Worm (Caenorhabditis elegans) whole organism, early embryonic: ENCODE results near the gene phf-31.

ENCODE experiments used
- B0310.2 ChIP-seq: sonication (generic microtip); optimal IDR thresholded peaks from 2 replicates; lab custom pipeline; 2016; ENCODE audit warnings: mild to moderate bottlenecking, missing genetic modification characterization, missing compliant biosample characterization
- F13C5.2 ChIP-seq: sonication (generic microtip); optimal IDR thresholded peaks from 2 replicates; lab custom pipeline; 2017; ENCODE audit warnings: mild to moderate bottlenecking, missing genetic modification characterization, inconsistent platforms, missing compliant biosample characterization
- aly-1 ChIP-seq: sonication (generic microtip); optimal IDR thresholded peaks from 2 replicates; lab custom pipeline; 2016; ENCODE audit warnings: missing genetic modification characterization, missing compliant biosample characterization
- ama-1 ChIP-seq: fragments of 150-350 bp; optimal IDR thresholded peaks from 2 replicates; lab custom pipeline; 2014
- ceh-13 ChIP-seq: fragments of 200-800 bp; sonication (Bioruptor generic); optimal IDR thresholded peaks from 2 replicates; lab custom pipeline; 2018; ENCODE audit warnings: mild to moderate bottlenecking, missing genetic modification characterization, missing compliant biosample characterization
- ceh-36 ChIP-seq: sonication (generic microtip); optimal IDR thresholded peaks from 2 replicates; lab custom pipeline; 2016; ENCODE audit warnings: missing genetic modification characterization, inconsistent platforms, missing compliant biosample characterization
- flt-1 ChIP-seq: fragments of 200-800 bp; sonication (Bioruptor generic); IDR thresholded peaks from 2 replicates; pipeline ENCODE4 v1.3.6; 2022; ENCODE audit warnings: missing genetic modification characterization, missing compliant biosample characterization
- hmbx-1 ChIP-seq: sonication (generic microtip); optimal IDR thresholded peaks from 2 replicates; lab custom pipeline; 2016; ENCODE audit warnings: mild to moderate bottlenecking, missing genetic modification characterization, missing compliant biosample characterization
- hmg-4 ChIP-seq: fragments of 200-800 bp; sonication (Bioruptor generic); optimal IDR thresholded peaks from 2 replicates; lab custom pipeline; 2018; ENCODE audit warnings: mild to moderate bottlenecking, missing genetic modification characterization, missing compliant biosample characterization
- pes-1 ChIP-seq: fragments of 200-800 bp; sonication (Bioruptor generic); IDR thresholded peaks from 2 replicates; pipeline ENCODE4 v1.3.6; 2022; ENCODE audit warnings: missing genetic modification reagents, missing genetic modification characterization, missing compliant biosample characterization
- sea-1 ChIP-seq: fragments of 200-800 bp; sonication (Bioruptor generic); conservative IDR thresholded peaks from 2 replicates; pipeline ENCODE4 v1.3.6; 2022; ENCODE audit warnings: missing genetic modification characterization, missing compliant biosample characterization
- tbx-11 ChIP-seq: fragments of 200-800 bp; sonication (Bioruptor generic); IDR thresholded peaks from 2 replicates; pipeline ENCODE4 v1.3.6; 2022; ENCODE audit warnings: missing genetic modification characterization, missing compliant biosample characterization
- tbx-37 ChIP-seq: fragments of 200-800 bp; sonication (Bioruptor generic); conservative IDR thresholded peaks from 2 replicates; pipeline ENCODE4 v1.3.6; 2022; ENCODE audit warnings: missing genetic modification reagents, missing genetic modification characterization, missing compliant biosample characterization
- tra-4 ChIP-seq: sonication (generic microtip); optimal IDR thresholded peaks from 2 replicates; lab custom pipeline; 2017; ENCODE audit warnings: missing genetic modification characterization, missing compliant biosample characterization

DNA sequence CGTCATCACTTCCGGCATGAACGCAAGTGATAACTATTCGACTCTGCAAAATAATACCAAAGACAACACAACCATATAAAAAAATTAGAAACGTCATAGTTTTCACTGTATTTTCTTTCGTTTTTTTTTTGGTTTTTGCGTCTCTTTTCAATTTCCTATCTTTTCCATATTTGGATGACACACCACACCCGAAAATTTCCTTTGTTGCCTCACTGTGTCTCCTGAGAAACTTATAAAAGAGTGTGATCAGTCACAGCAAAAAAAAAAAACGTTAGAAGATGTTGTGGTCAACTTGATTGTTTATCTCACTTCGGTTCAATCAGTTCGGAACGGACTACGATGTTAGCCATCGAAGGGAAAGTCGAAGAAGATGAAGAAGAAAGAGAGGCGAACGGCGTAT lies 7.9 kb downstream of the phf-31 start:
- TF ChIP-seq ama-1 (lab: Kevin White, UChicago): no peak
- TF ChIP-seq tbx-11 (GFP tag; lab: Robert Waterston, UW): no peak
- TF ChIP-seq B0310.2 (tag; lab: Kevin White, UChicago): no peak
- no peak for TF ChIP-seq pes-1 (GFP tag; lab: Robert Waterston, UW)
- no peak for TF ChIP-seq ceh-36 (tag; lab: Kevin White, UChicago)
- TF ChIP-seq F13C5.2 (tag; lab: Kevin White, UChicago): no peak
- TF ChIP-seq sea-1 (GFP tag; lab: Robert Waterston, UW): no peak
- TF ChIP-seq hmg-4 (GFP tag; lab: Kevin White, UChicago): no peak
- no peak for TF ChIP-seq ceh-13 (GFP tag; lab: Kevin White, UChicago)
- no peak for TF ChIP-seq flt-1
- TF ChIP-seq tbx-37: no peak
- TF ChIP-seq aly-1 (tag; lab: Kevin White, UChicago): no peak
- no peak for TF ChIP-seq hmbx-1 (tag; lab: Kevin White, UChicago)
- no peak for TF ChIP-seq tra-4 (tag; lab: Kevin White, UChicago)
